Worm (Caenorhabditis elegans) whole organism, mixed stage, embryonic: ENCODE measurements around the gene B0198.2.

ENCODE experiments used
- bed-3 ChIP-seq: fragments of 200-800 bp; sonication (Bioruptor generic); optimal IDR thresholded peaks from 3 replicates; lab custom pipeline; 2018; ENCODE audit warnings: mild to moderate bottlenecking, missing genetic modification characterization, moderate library complexity, missing compliant biosample characterization
- cnd-1 ChIP-seq: fragments of 200-800 bp; sonication (Bioruptor generic); optimal IDR thresholded peaks from 2 replicates; lab custom pipeline; 2018; ENCODE audit warnings: mild to moderate bottlenecking, missing genetic modification characterization, missing compliant biosample characterization
- flh-1 ChIP-seq: fragments of 200-800 bp; sonication (Bioruptor generic); optimal IDR thresholded peaks from 2 replicates; lab custom pipeline; 2018; ENCODE audit warnings: mild to moderate bottlenecking, missing genetic modification characterization, moderate library complexity, missing compliant biosample characterization
- lin-13 ChIP-seq: fragments of 150-350 bp; optimal IDR thresholded peaks from 2 replicates; lab custom pipeline; 2014; ENCODE audit warnings: missing biosample characterization, missing genetic modification characterization
- lsy-2 ChIP-seq: fragments of 150-350 bp; optimal IDR thresholded peaks from 2 replicates; lab custom pipeline; 2014; ENCODE audit warnings: missing biosample characterization, missing genetic modification characterization
- mab-5 ChIP-seq: fragments of 150-350 bp; optimal IDR thresholded peaks from 2 replicates; lab custom pipeline; 2014; ENCODE audit warnings: missing biosample characterization, missing genetic modification characterization
- nhr-237 ChIP-seq: fragments of 150-350 bp; optimal IDR thresholded peaks from 2 replicates; lab custom pipeline; 2014; ENCODE audit warnings: missing biosample characterization, missing genetic modification characterization
- snpc-4 ChIP-seq: fragments of 150-350 bp; optimal IDR thresholded peaks from 2 replicates; lab custom pipeline; 2014; ENCODE audit warnings: missing biosample characterization, missing genetic modification characterization
- unc-120 ChIP-seq: sonication (generic microtip); optimal IDR thresholded peaks from 2 replicates; lab custom pipeline; 2017; ENCODE audit warnings: missing genetic modification characterization, missing compliant biosample characterization; ENCODE audit not compliant: poor library complexity, severe bottlenecking

- no peak for TF ChIP-seq flh-1 (GFP tag; lab: Kevin White, UChicago)
- no peak for TF ChIP-seq bed-3
- TF ChIP-seq nhr-237 (tag; lab: Kevin White, UChicago): peak; percentile 41
- TF ChIP-seq unc-120 (tag; lab: Kevin White, UChicago): no peak
- TF ChIP-seq lsy-2: peak; percentile 39
- peak; percentile 52 for TF ChIP-seq lin-13 (tag; lab: Kevin White, UChicago)
- TF ChIP-seq snpc-4 (tag; lab: Kevin White, UChicago): no peak
- no peak for TF ChIP-seq cnd-1 (tag; lab: Kevin White, UChicago)
- TF ChIP-seq mab-5 (tag; lab: Kevin White, UChicago): no peak
Observed at ce11 chrX:12017908-12018479, 7.5 kb upstream of the B0198.2 start, which contains the start of the genes nmat-1 and ucr-2.1.
